Worm (Caenorhabditis elegans) whole organism, young adult: ENCODE results near the gene R05F9.11.

Source experiments
- aptf-3 ChIP-seq: fragments of 200-800 bp; sonication (Bioruptor generic); IDR thresholded peaks from 2 replicates; pipeline ENCODE4 v1.3.6; 2022; ENCODE audit warnings: missing genetic modification characterization, missing compliant biosample characterization

R05F9.11 gene

ce11 chrII:4863357-4863756 is 50.7 kb downstream of the R05F9.11 start, which contains the start of the genes mpst-4 and F11G11.14 (continued):
- no peak for TF ChIP-seq aptf-3 (GFP tag; lab: Robert Waterston, UW)
- TF ChIP-seq, all 124 proteins: peak for 0
